Fruit fly (Drosophila melanogaster): ENCODE data around the gene Npc1a.
A peak's percentile ranks its signal among the peaks of the same experiment; 100 is the strongest.

dm6 chr2L:10255725-10256158, 34.7 kb upstream of the Npc1a start, which contains the start of gene CG5676:
- TF ChIP-seq CG14655 (GFP tag; optimal IDR thresholded peaks at IDR 0.05) (no peak), CG8301 (tag; optimal IDR thresholded peaks at IDR 0.05) (no peak), CG32121 (GFP tag; IDR thresholded peaks at IDR 0.05) (no peak), EcR (GFP tag; optimal IDR thresholded peaks at IDR 0.05) (no peak), CG10348 (GFP tag; IDR thresholded peaks at IDR 0.05) (no peak), CG8159 (tag; optimal IDR thresholded peaks at IDR 0.05) (no peak), CG15710 (tag; optimal IDR thresholded peaks at IDR 0.05) (no peak), CG12605 (GFP tag; IDR thresholded peaks at IDR 0.05) (no peak), CG13204 (GFP tag; optimal IDR thresholded peaks at IDR 0.05) (no peak), CG34367 (tag; optimal IDR thresholded peaks at IDR 0.05) (no peak), CG4496 (GFP tag; IDR thresholded peaks at IDR 0.05) (no peak), D1 (tag; optimal IDR thresholded peaks at IDR 0.05) (peak; percentile 67), CG17806 (tag; optimal IDR thresholded peaks at IDR 0.05) (no peak)

Data from whole organism, pupa.